Worm (Caenorhabditis elegans) whole organism, young adult: ENCODE data around the gene txdc-17.

Source experiments
- F33H1.4 ChIP-seq: fragments of 200-800 bp; sonication (Bioruptor generic); IDR thresholded peaks from 2 replicates; pipeline ENCODE4 v1.3.6; 2022; ENCODE audit warnings: missing genetic modification reagents, missing genetic modification characterization, missing compliant biosample characterization
- F49E8.2 ChIP-seq: sonication (generic microtip); optimal IDR thresholded peaks from 3 replicates; lab custom pipeline; 2017; ENCODE audit warnings: missing genetic modification characterization, mild to moderate bottlenecking, missing compliant biosample characterization, antibody characterized with exemption, moderate library complexity; ENCODE audit not compliant: insufficient read depth
- F57A8.1 ChIP-seq: fragments of 200-800 bp; sonication (Bioruptor generic); optimal IDR thresholded peaks from 2 replicates; lab custom pipeline; 2018; ENCODE audit warnings: mild to moderate bottlenecking, missing genetic modification characterization, moderate library complexity, missing compliant biosample characterization
- F57C9.4 ChIP-seq: sonication (generic microtip); optimal IDR thresholded peaks from 2 replicates; lab custom pipeline; 2017; ENCODE audit warnings: mild to moderate bottlenecking, missing genetic modification characterization, missing compliant biosample characterization
- akir-1 ChIP-seq: fragments of 200-800 bp; sonication (Bioruptor generic); optimal IDR thresholded peaks from 2 replicates; lab custom pipeline; 2018; ENCODE audit warnings: mild to moderate bottlenecking, missing genetic modification characterization, moderate library complexity, missing compliant biosample characterization
- ama-1 ChIP-seq, 3 experiments: fragments of 150-350 bp in 1 of 3; sonication (generic microtip) in 2 of 3; optimal IDR thresholded peaks; 2 replicates each; lab custom pipeline; 2014 to 2018; ENCODE audit warnings: missing biosample characterization in 2 of 3, missing genetic modification characterization in 2 of 3, missing genetic modification reagents in 2 of 3
- attf-5 ChIP-seq: fragments of 200-800 bp; sonication (Bioruptor generic); optimal IDR thresholded peaks from 2 replicates; lab custom pipeline; 2018; ENCODE audit warnings: mild to moderate bottlenecking, missing genetic modification characterization, missing compliant biosample characterization
- attf-6 ChIP-seq: fragments of 200-800 bp; sonication (Bioruptor generic); IDR thresholded peaks from 2 replicates; pipeline ENCODE4 v1.3.6; 2022; ENCODE audit warnings: missing genetic modification reagents, missing genetic modification characterization, missing compliant biosample characterization
- ccch-3 ChIP-seq: fragments of 200-800 bp; sonication (Bioruptor generic); optimal IDR thresholded peaks from 2 replicates; lab custom pipeline; 2018; ENCODE audit warnings: mild to moderate bottlenecking, missing genetic modification characterization, missing compliant biosample characterization
- cebp-1 ChIP-seq, 2 experiments: fragments of 200-800 bp in 1 of 2; sonication (Bioruptor generic) in 1 of 2; sonication (generic microtip) in 1 of 2; IDR thresholded peaks in 1 of 2; optimal IDR thresholded peaks in 1 of 2; 2 replicates each; pipeline versions ENCODE4 v1.3.6 to Lab custom; 2017 to 2022; ENCODE audit warnings: missing compliant biosample characterization in 2 of 2, missing genetic modification characterization in 2 of 2, mild to moderate bottlenecking in 1 of 2, missing genetic modification reagents in 1 of 2, moderate library complexity in 1 of 2
- ceh-79 ChIP-seq: sonication (generic microtip); optimal IDR thresholded peaks from 2 replicates; lab custom pipeline; 2017; ENCODE audit warnings: mild to moderate bottlenecking, missing genetic modification characterization, missing compliant biosample characterization
- ceh-91 ChIP-seq: fragments of 200-800 bp; sonication (Bioruptor generic); IDR thresholded peaks from 2 replicates; pipeline ENCODE4 v1.3.6; 2022; ENCODE audit warnings: missing genetic modification reagents, missing genetic modification characterization, missing compliant biosample characterization
- dox-1 ChIP-seq: fragments of 200-800 bp; sonication (Bioruptor generic); IDR thresholded peaks from 2 replicates; pipeline ENCODE4 v1.3.6; 2022; ENCODE audit warnings: missing genetic modification reagents, missing genetic modification characterization, missing compliant biosample characterization
- dpl-1 ChIP-seq: fragments of 150-350 bp; optimal IDR thresholded peaks from 2 replicates; lab custom pipeline; 2014; ENCODE audit warnings: missing biosample characterization, missing genetic modification reagents, missing genetic modification characterization
- efl-1 ChIP-seq: fragments of 150-350 bp; optimal IDR thresholded peaks from 2 replicates; lab custom pipeline; 2014; ENCODE audit warnings: missing biosample characterization, missing genetic modification reagents, missing genetic modification characterization
- egrh-3 ChIP-seq: fragments of 200-800 bp; sonication (Bioruptor generic); IDR thresholded peaks from 2 replicates; pipeline ENCODE4 v1.3.6; 2022; ENCODE audit warnings: missing genetic modification reagents, missing genetic modification characterization, missing compliant biosample characterization
- ets-4 ChIP-seq: fragments of 200-800 bp; sonication (Bioruptor generic); optimal IDR thresholded peaks from 2 replicates; lab custom pipeline; 2018; ENCODE audit warnings: mild to moderate bottlenecking, missing genetic modification characterization, missing compliant biosample characterization
- hlh-12 ChIP-seq: sonication (generic microtip); optimal IDR thresholded peaks from 2 replicates; lab custom pipeline; 2016; ENCODE audit warnings: missing genetic modification characterization, missing compliant biosample characterization
- hsf-1 ChIP-seq: fragments of 200-800 bp; sonication (Bioruptor generic); IDR thresholded peaks from 2 replicates; pipeline ENCODE4 v1.3.6; 2022; ENCODE audit warnings: missing genetic modification reagents, missing genetic modification characterization, missing compliant biosample characterization
- lin-35 ChIP-seq, 3 experiments: fragments of 150-350 bp in 2 of 3; sonication (generic microtip) in 1 of 3; optimal IDR thresholded peaks; 2 replicates each; lab custom pipeline; 2014 to 2018; ENCODE audit warnings: missing biosample characterization in 3 of 3, missing genetic modification characterization in 3 of 3, missing genetic modification reagents in 3 of 3
- lir-1 ChIP-seq: fragments of 200-800 bp; sonication (Bioruptor generic); conservative IDR thresholded peaks from 2 replicates; pipeline ENCODE4 v1.3.6; 2022; ENCODE audit warnings: missing genetic modification reagents, missing genetic modification characterization, missing compliant biosample characterization
- lsy-27 ChIP-seq: sonication (generic microtip); optimal IDR thresholded peaks from 2 replicates; lab custom pipeline; 2017; ENCODE audit warnings: missing genetic modification characterization, mild to moderate bottlenecking, missing compliant biosample characterization, antibody characterized with exemption, missing genotype, borderline replicate concordance; ENCODE audit not compliant: insufficient read depth
- madf-6 ChIP-seq: fragments of 200-800 bp; sonication (Bioruptor generic); IDR thresholded peaks from 2 replicates; pipeline ENCODE4 v1.3.6; 2022; ENCODE audit warnings: missing genetic modification reagents, missing genetic modification characterization, missing compliant biosample characterization
- mel-28 ChIP-seq: sonication (generic microtip); optimal IDR thresholded peaks from 2 replicates; lab custom pipeline; 2016; ENCODE audit warnings: borderline replicate concordance, mild to moderate bottlenecking, missing genetic modification characterization, missing compliant biosample characterization
- mxl-1 ChIP-seq: sonication (generic microtip); optimal IDR thresholded peaks from 2 replicates; lab custom pipeline; 2016; ENCODE audit warnings: missing genetic modification characterization, missing compliant biosample characterization
- nfya-2 ChIP-seq: fragments of 200-800 bp; sonication (Bioruptor generic); IDR thresholded peaks from 2 replicates; pipeline ENCODE4 v1.3.6; 2022; ENCODE audit warnings: missing genetic modification reagents, missing genetic modification characterization, missing compliant biosample characterization
- nhr-120 ChIP-seq: fragments of 200-800 bp; sonication (Bioruptor generic); IDR thresholded peaks from 2 replicates; pipeline ENCODE4 v1.3.6; 2022; ENCODE audit warnings: missing genetic modification characterization, missing compliant biosample characterization
- nhr-80 ChIP-seq: sonication (generic microtip); optimal IDR thresholded peaks from 2 replicates; lab custom pipeline; 2016; ENCODE audit warnings: missing genetic modification characterization, missing compliant biosample characterization
- nhr-90 ChIP-seq: sonication (generic microtip); optimal IDR thresholded peaks from 2 replicates; lab custom pipeline; 2016; ENCODE audit warnings: missing genotype, mild to moderate bottlenecking, missing genetic modification characterization, missing compliant biosample characterization
- pbrm-1 ChIP-seq: fragments of 200-800 bp; sonication (Bioruptor generic); IDR thresholded peaks from 2 replicates; pipeline ENCODE4 v1.3.6; 2022; ENCODE audit warnings: missing genetic modification reagents, missing genetic modification characterization, missing compliant biosample characterization
- rcor-1 ChIP-seq: fragments of 200-800 bp; sonication (Bioruptor generic); IDR thresholded peaks from 2 replicates; pipeline ENCODE4 v1.3.6; 2022; ENCODE audit warnings: missing genetic modification reagents, missing genetic modification characterization, missing compliant biosample characterization
- rec-8 ChIP-seq, 2 experiments: sonication (generic microtip); optimal IDR thresholded peaks; 2 replicates each; lab custom pipeline; 2016; ENCODE audit warnings: mild to moderate bottlenecking in 2 of 2, missing genetic modification characterization in 2 of 2, missing genetic modification reagents in 2 of 2, missing genotype in 2 of 2, missing biosample characterization in 1 of 2, missing compliant biosample characterization in 1 of 2, moderate library complexity in 1 of 2
- repo-1 ChIP-seq: sonication (generic microtip); optimal IDR thresholded peaks from 2 replicates; lab custom pipeline; 2017; ENCODE audit warnings: mild to moderate bottlenecking, missing genetic modification characterization, missing compliant biosample characterization
- rpc-1 ChIP-seq, 2 experiments: fragments of 150-350 bp in 1 of 2; sonication (generic microtip) in 1 of 2; optimal IDR thresholded peaks; 2 replicates each; lab custom pipeline; 2014 to 2018; ENCODE audit warnings: missing biosample characterization in 1 of 2, missing genetic modification characterization in 1 of 2, missing genetic modification reagents in 1 of 2, missing genotype in 1 of 2
- sdz-38 ChIP-seq: sonication (generic microtip); optimal IDR thresholded peaks from 2 replicates; lab custom pipeline; 2016; ENCODE audit warnings: missing genotype, missing genetic modification characterization, missing compliant biosample characterization
- snpc-1.1 ChIP-seq: sonication (generic microtip); optimal IDR thresholded peaks from 2 replicates; lab custom pipeline; 2017; ENCODE audit warnings: missing genetic modification characterization, mild to moderate bottlenecking, missing compliant biosample characterization, antibody characterized with exemption, moderate library complexity, missing genotype, missing genetic modification reagents; ENCODE audit not compliant: insufficient read depth
- somi-1 ChIP-seq: fragments of 200-800 bp; sonication (Bioruptor generic); optimal IDR thresholded peaks from 2 replicates; lab custom pipeline; 2018; ENCODE audit warnings: mild to moderate bottlenecking, missing genetic modification characterization, missing compliant biosample characterization
- sptf-2 ChIP-seq: fragments of 200-800 bp; sonication (Bioruptor generic); optimal IDR thresholded peaks from 2 replicates; lab custom pipeline; 2018; ENCODE audit warnings: mild to moderate bottlenecking, missing genetic modification characterization, missing compliant biosample characterization
- tbp1 ChIP-seq: fragments of 200-800 bp; sonication (Bioruptor generic); optimal IDR thresholded peaks from 2 replicates; lab custom pipeline; 2018; ENCODE audit warnings: mild to moderate bottlenecking, missing genetic modification characterization, missing compliant biosample characterization
- tbx-9 ChIP-seq: sonication (generic microtip); optimal IDR thresholded peaks from 2 replicates; lab custom pipeline; 2016; ENCODE audit warnings: borderline replicate concordance, missing genetic modification characterization, inconsistent platforms, missing compliant biosample characterization
- tlf-1 ChIP-seq: fragments of 200-800 bp; sonication (Bioruptor generic); optimal IDR thresholded peaks from 2 replicates; lab custom pipeline; 2018; ENCODE audit warnings: mild to moderate bottlenecking, missing genetic modification characterization, missing compliant biosample characterization
- unc-130 ChIP-seq: sonication (generic microtip); optimal IDR thresholded peaks from 2 replicates; lab custom pipeline; 2016; ENCODE audit warnings: missing genetic modification reagents, missing genetic modification characterization, missing compliant biosample characterization
- zim-3 ChIP-seq: sonication (generic microtip); optimal IDR thresholded peaks from 2 replicates; lab custom pipeline; 2017; ENCODE audit warnings: mild to moderate bottlenecking, missing genetic modification characterization, moderate library complexity, missing compliant biosample characterization
- ztf-25 ChIP-seq: fragments of 200-800 bp; sonication (Bioruptor generic); IDR thresholded peaks from 2 replicates; pipeline ENCODE4 v1.3.6; 2022; ENCODE audit warnings: missing genetic modification reagents, missing genetic modification characterization, missing compliant biosample characterization
- ztf-26 ChIP-seq: sonication (generic microtip); optimal IDR thresholded peaks from 2 replicates; lab custom pipeline; 2017; ENCODE audit warnings: missing genetic modification characterization, missing compliant biosample characterization
- ztf-3 ChIP-seq: fragments of 200-800 bp; sonication (Bioruptor generic); optimal IDR thresholded peaks from 2 replicates; lab custom pipeline; 2018; ENCODE audit warnings: mild to moderate bottlenecking, missing genetic modification characterization, missing compliant biosample characterization
- ztf-6 ChIP-seq: fragments of 200-800 bp; sonication (Bioruptor generic); IDR thresholded peaks from 2 replicates; pipeline ENCODE4 v1.3.6; 2022; ENCODE audit warnings: missing genetic modification reagents, missing genetic modification characterization, missing compliant biosample characterization

The txdc-17 gene

DNA sequence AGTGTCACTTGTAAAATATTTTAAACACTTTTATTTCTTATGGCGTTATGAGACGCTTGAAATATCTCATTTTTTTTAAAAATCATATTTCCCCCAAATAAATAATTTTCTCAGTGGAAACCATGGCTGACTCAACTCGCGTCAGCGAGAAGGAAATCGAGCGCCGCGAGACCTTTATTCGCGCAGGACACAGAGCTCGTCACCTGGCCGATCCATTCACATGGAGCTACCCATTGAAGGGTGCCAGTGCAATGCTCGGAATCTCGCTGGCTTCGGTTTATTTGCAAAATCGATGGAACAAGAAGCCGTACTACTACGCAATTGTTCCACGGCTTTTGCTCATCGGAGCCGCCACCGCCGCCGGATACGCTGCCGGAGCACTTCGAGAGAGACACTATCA lies 47.7 kb upstream of the txdc-17 start, which contains the start of gene nduc-2 (continued):
- TF ChIP-seq somi-1 (GFP tag; lab: Kevin White, UChicago) (no peak), rec-8 (tag; optimal IDR thresholded peaks at IDR 0.05; lab: Kevin White, UChicago) (no peak), rpc-1 (optimal IDR thresholded peaks at IDR 0.05; lab: Kevin White, UChicago) (no peak), rpc-1 (tag; optimal IDR thresholded peaks at IDR 0.05; lab: Kevin White, UChicago) (no peak), efl-1 (GFP tag; lab: Kevin White, UChicago) (no peak), attf-6 (GFP tag; lab: Robert Waterston, UW) (0 out of 2 replicates have a peak, but pooled peaks have one; percentile 54), ztf-25 (no peak), ztf-6 (GFP tag; lab: Robert Waterston, UW) (no peak), F49E8.2 (tag; lab: Kevin White, UChicago) (no peak), lin-35 (GFP tag; optimal IDR thresholded peaks at IDR 0.05; lab: Kevin White, UChicago) (no peak), sdz-38 (tag; lab: Kevin White, UChicago) (no peak), egrh-3 (no peak), F33H1.4 (GFP tag; lab: Robert Waterston, UW) (no peak), nfya-2 (no peak), ccch-3 (GFP tag; lab: Kevin White, UChicago) (no peak), rcor-1 (GFP tag; lab: Robert Waterston, UW) (no peak), ceh-79 (tag; lab: Kevin White, UChicago) (no peak), F57C9.4 (tag; lab: Kevin White, UChicago) (no peak), lsy-27 (tag; lab: Kevin White, UChicago) (no peak), akir-1 (no peak), dox-1 (GFP tag; lab: Robert Waterston, UW) (peak; percentile 22; the same call in 1 of the 2 replicates), snpc-1.1 (tag; lab: Kevin White, UChicago) (no peak), ztf-3 (no peak), nhr-90 (tag; lab: Kevin White, UChicago) (no peak), ets-4 (GFP tag; lab: Kevin White, UChicago) (no peak), repo-1 (tag; lab: Kevin White, UChicago) (peak; percentile 5), mxl-1 (tag; lab: Kevin White, UChicago) (no peak), F57A8.1 (GFP tag; lab: Kevin White, UChicago) (no peak), tbx-9 (tag; lab: Kevin White, UChicago) (no peak), hsf-1 (GFP tag; lab: Robert Waterston, UW) (peak; percentile 60; the same call in 1 of the 2 replicates), pbrm-1 (peak; percentile 56; the same call in 1 of the 2 replicates), attf-5 (GFP tag; lab: Kevin White, UChicago) (no peak), tbp1 (GFP tag; lab: Kevin White, UChicago) (peak; percentile 3), dpl-1 (GFP tag; lab: Kevin White, UChicago) (no peak), ceh-91 (GFP tag; lab: Robert Waterston, UW) (no peak), unc-130 (GFP tag; lab: Kevin White, UChicago) (no peak), tlf-1 (GFP tag; lab: Kevin White, UChicago) (no peak), hlh-12 (tag; lab: Kevin White, UChicago) (no peak), cebp-1 (GFP tag; IDR thresholded peaks at IDR 0.05; lab: Robert Waterston, UW) (no peak), cebp-1 (tag; optimal IDR thresholded peaks at IDR 0.05; lab: Kevin White, UChicago) (no peak), mel-28 (tag; lab: Kevin White, UChicago) (no peak), sptf-2 (GFP tag; lab: Kevin White, UChicago) (no peak), madf-6 (GFP tag; lab: Robert Waterston, UW) (peak; percentile 62), ztf-26 (no peak), lir-1 (GFP tag; lab: Robert Waterston, UW) (no peak), zim-3 (tag; lab: Kevin White, UChicago) (peak; percentile 13), ama-1 (optimal IDR thresholded peaks at IDR 0.05; lab: Kevin White, UChicago) (peak; percentile 26), ama-1 (GFP tag; optimal IDR thresholded peaks at IDR 0.05; lab: Kevin White, UChicago) (no peak), nhr-80 (tag; lab: Kevin White, UChicago) (no peak), nhr-120 (GFP tag; lab: Robert Waterston, UW) (no peak)
